In genomic region chrIII:10085574-10085973, ce11 we compare ENCODE assay signal across 2 worm cellular contexts.
TF ChIP-seq lines count a peak whose summit lies in the region.

No protein-coding gene starts in this region.

TF ChIP-seq in whole organism, L4 larva, 104 proteins besides CTCF, POLR2A, EP300 and RAD21:
- no peak for TF ChIP-seq vab-7 (GFP tag; IDR thresholded peaks at IDR 0.05; lab: Robert Waterston, UW)
- peak; percentile 91 for TF ChIP-seq aha-1 (tag; lab: Kevin White, UChicago)
- TF ChIP-seq hlh-11 (tag; optimal IDR thresholded peaks at IDR 0.05; lab: Kevin White, UChicago): no peak
- peak in 1 of 2 experiments; percentile 22 for TF ChIP-seq unc-62 (GFP tag; optimal IDR thresholded peaks at IDR 0.05 in 1 of 2; lab: Kevin White, UChicago)
- TF ChIP-seq unc-62 (tag; optimal IDR thresholded peaks at IDR 0.05; lab: Kevin White, UChicago): no peak
- TF ChIP-seq daf-12 (tag; optimal IDR thresholded peaks at IDR 0.05; lab: Kevin White, UChicago): no peak

TF ChIP-seq in whole organism, young adult, 124 proteins besides CTCF, POLR2A, EP300 and RAD21:
- 0 out of 2 replicates have a peak, but pooled peaks have one; percentile 21 for TF ChIP-seq ztf-28 (GFP tag; IDR thresholded peaks at IDR 0.05; lab: Robert Waterston, UW)
- no peak for TF ChIP-seq die-1 (tag; optimal IDR thresholded peaks at IDR 0.05; lab: Kevin White, UChicago)
